Worm (Caenorhabditis elegans): Measurements from ENCODE around the gene gtl-2.
"Not testable (repeated sequence)": the region's sequence is repeated elsewhere in the genome, so short reads cannot be mapped to it uniquely, and the experiment has no call there.

Gene gtl-2

DNA sequence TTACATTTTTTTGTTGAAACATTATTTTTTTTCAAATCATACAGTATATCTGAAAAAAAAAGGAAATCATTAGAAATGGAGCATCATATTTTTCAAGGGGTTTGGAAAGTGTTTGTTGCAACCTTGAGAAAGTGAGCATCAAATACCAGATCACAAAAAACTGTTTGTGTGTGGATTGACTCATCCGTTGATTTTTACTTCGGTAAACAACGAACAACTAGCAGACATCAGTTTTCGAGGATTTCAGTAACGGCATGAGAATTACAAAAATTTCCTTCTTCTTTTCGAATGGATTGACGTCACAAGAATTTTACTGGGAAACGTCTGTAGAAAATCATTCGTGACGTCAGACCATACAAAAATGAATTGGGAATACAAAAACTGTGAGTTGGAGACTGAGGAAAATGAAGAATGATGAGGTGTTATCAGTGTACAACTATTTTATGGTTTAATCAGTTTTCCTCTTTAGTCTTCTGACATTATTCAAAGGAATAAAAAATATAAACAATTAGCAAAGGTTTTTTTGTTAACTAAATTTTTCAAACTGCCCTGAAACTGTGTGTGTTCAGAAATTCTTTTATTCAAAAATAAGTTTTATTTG is 25.1 kb upstream of the gtl-2 start, which contains the start of gene C05C12.4:
C05C12.4 (minus strand) TSS at position 51 of the 601 bp plus-strand sequence.
- TF ChIP-seq ceh-19 (GFP tag; optimal IDR thresholded peaks at IDR 0.05), result no peak
- no peak for TF ChIP-seq pha-4 (tag; optimal IDR thresholded peaks at IDR 0.05)
- TF ChIP-seq ztf-16 (tag; optimal IDR thresholded peaks at IDR 0.05), result no peak
- TF ChIP-seq syd-9 (tag; optimal IDR thresholded peaks at IDR 0.05), result no peak
- TF ChIP-seq ceh-6 (GFP tag; optimal IDR thresholded peaks at IDR 0.05), result no peak
- TF ChIP-seq fax-1 (tag; optimal IDR thresholded peaks at IDR 0.05), result no peak
- no peak for TF ChIP-seq K09A11.1 (tag; optimal IDR thresholded peaks at IDR 0.05; ENCODE audit: insufficient read depth)
- no peak for TF ChIP-seq fkh-6 (tag; optimal IDR thresholded peaks at IDR 0.05)
- TF ChIP-seq ceh-31 (tag; optimal IDR thresholded peaks at IDR 0.05), result no peak
- no peak for TF ChIP-seq tbx-2 (tag; optimal IDR thresholded peaks at IDR 0.05)
- TF ChIP-seq unc-3 (GFP tag; conservative IDR thresholded peaks at IDR 0.05), result no peak
- TF ChIP-seq unc-3 (tag; optimal IDR thresholded peaks at IDR 0.05), result no peak
- TF ChIP-seq elt-2 (tag; optimal IDR thresholded peaks at IDR 0.05), result no peak

ce11 chrIV:11253689-11254088 is 19.6 kb upstream of the gtl-2 start, which contains the start of gene C05C12.1:
TSS of gene C05C12.1 (plus strand) at chrIV:11253989.
- TF ChIP-seq ceh-45 (GFP tag; IDR thresholded peaks at IDR 0.05); odd-2 (tag; optimal IDR thresholded peaks at IDR 0.05); ceh-24 (tag; optimal IDR thresholded peaks at IDR 0.05): not testable (repeated sequence)

DNA sequence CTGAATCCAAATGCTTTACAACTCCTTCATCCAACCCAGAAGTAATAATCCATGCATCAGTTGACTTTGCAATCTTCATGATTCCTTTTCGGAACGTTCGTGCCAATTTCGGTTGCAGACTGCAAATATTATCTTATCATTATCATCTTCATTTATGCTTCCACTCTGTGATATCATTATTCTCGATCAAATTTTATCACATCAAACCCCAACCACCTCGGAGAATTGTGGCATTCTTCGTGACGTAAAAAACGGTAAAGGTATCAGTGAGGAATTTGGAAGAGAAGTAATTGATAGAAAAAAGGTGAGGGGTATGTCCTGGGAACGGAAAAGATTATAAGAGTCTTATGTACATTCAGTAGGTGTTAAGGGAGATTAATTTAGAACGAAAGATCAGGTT is 15.8 kb upstream of the gtl-2 start:
- TF ChIP-seq ceh-6 (GFP tag; optimal IDR thresholded peaks at IDR 0.05) (no peak), ceh-18 (tag; optimal IDR thresholded peaks at IDR 0.05) (no peak), odd-2 (tag; optimal IDR thresholded peaks at IDR 0.05) (no peak), elt-2 (tag; optimal IDR thresholded peaks at IDR 0.05) (peak; percentile 18), ceh-31 (tag; optimal IDR thresholded peaks at IDR 0.05) (no peak)

DNA sequence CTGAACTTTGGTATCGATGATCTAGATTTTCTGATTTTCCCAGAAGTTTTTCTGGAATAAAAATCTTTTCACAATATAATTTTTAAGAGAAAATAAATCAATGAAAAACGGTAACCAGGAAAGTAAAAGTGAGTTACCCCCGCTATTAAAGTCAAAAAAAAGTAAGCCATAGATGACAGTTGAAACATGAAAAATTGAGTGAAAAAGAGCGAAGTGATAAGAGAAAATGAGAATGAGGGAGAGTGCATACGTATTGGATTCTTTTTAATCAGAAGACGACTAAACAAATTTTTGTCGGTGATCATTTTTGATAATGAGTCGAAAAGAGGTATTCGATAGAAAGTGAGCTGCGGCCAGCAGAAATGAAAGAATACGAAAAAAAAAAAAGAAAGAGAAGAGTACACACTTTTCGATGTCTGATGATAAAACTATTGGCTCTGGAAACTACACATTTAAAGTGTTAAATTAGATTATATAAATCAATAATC is 13.7 kb upstream of the gtl-2 start, which contains the start of gene gtl-1:
gtl-1 (minus strand) TSS at position 51 of the 488 bp plus-strand sequence.
- TF ChIP-seq fkh-10 (GFP tag; optimal IDR thresholded peaks at IDR 0.05) (no peak), hlh-30 (tag; optimal IDR thresholded peaks at IDR 0.05; ENCODE audit: insufficient read depth) (no peak), unc-42 (tag; optimal IDR thresholded peaks at IDR 0.05) (no peak), ceh-6 (GFP tag; optimal IDR thresholded peaks at IDR 0.05) (no peak), pha-4 (tag; optimal IDR thresholded peaks at IDR 0.05) (no peak), ceh-34 (tag; optimal IDR thresholded peaks at IDR 0.05) (no peak), tbx-7 (tag; optimal IDR thresholded peaks at IDR 0.05) (no peak), K09A11.1 (tag; optimal IDR thresholded peaks at IDR 0.05; ENCODE audit: insufficient read depth) (no peak), sox-4 (tag; optimal IDR thresholded peaks at IDR 0.05) (no peak), hlh-15 (tag; optimal IDR thresholded peaks at IDR 0.05) (no peak), ceh-9 (tag; optimal IDR thresholded peaks at IDR 0.05) (no peak), F13H6.1 (tag; optimal IDR thresholded peaks at IDR 0.05) (no peak)

ce11 chrIV:11260544-11261227 is 12.6 kb upstream of the gtl-2 start, which contains the start of gene C05C12.5:
TSS of gene C05C12.5 (minus strand) at chrIV:11261185.
- TF ChIP-seq C38D4.7 (GFP tag; optimal IDR thresholded peaks at IDR 0.05) (no peak), pha-4 (tag; optimal IDR thresholded peaks at IDR 0.05) (no peak), odd-2 (tag; optimal IDR thresholded peaks at IDR 0.05) (no peak), ceh-14 (tag; optimal IDR thresholded peaks at IDR 0.05) (no peak)

ce11 chrIV:11261535-11261934 is 11.7 kb upstream of the gtl-2 start, which contains the start of gene F54D1.1:
TSS of gene F54D1.1 (plus strand) at chrIV:11261835.
- no peak for TF ChIP-seq ceh-45 (GFP tag; IDR thresholded peaks at IDR 0.05)
- TF ChIP-seq fkh-10 (GFP tag; optimal IDR thresholded peaks at IDR 0.05), result no peak
- no peak for TF ChIP-seq npax-4 (tag; optimal IDR thresholded peaks at IDR 0.05)
- no peak for TF ChIP-seq pha-2 (tag; optimal IDR thresholded peaks at IDR 0.05)
- no peak for TF ChIP-seq ceh-30 (tag; optimal IDR thresholded peaks at IDR 0.05)
- TF ChIP-seq hlh-15 (tag; optimal IDR thresholded peaks at IDR 0.05), result no peak
- TF ChIP-seq C38D4.7 (GFP tag; optimal IDR thresholded peaks at IDR 0.05), result no peak
- TF ChIP-seq K09A11.1 (tag; optimal IDR thresholded peaks at IDR 0.05; ENCODE audit: insufficient read depth), result no peak

Measured in whole organism, late embryonic.